Fruit fly (Drosophila melanogaster): ENCODE measurements around the gene GATAe.

Gene GATAe

dm6 chr3R:15972298-15972978 is 36.5 kb upstream of the GATAe start, which contains the start of gene mor (continued):
- TF ChIP-seq CG4707 (GFP tag; optimal IDR thresholded peaks at IDR 0.05) (no peak), phol (tag; optimal IDR thresholded peaks at IDR 0.05) (peak; percentile 93), tll (GFP tag; optimal IDR thresholded peaks at IDR 0.05) (peak in 1 of 2 experiments; percentile 39), CG9932 (GFP tag; IDR thresholded peaks at IDR 0.05) (no peak), YL-1 (GFP tag; optimal IDR thresholded peaks at IDR 0.05) (peak; percentile 35), cad (GFP tag; optimal IDR thresholded peaks at IDR 0.05) (peak; percentile 67), Pdp1 (GFP tag; optimal IDR thresholded peaks at IDR 0.05) (no peak), CG17385 (GFP tag; optimal IDR thresholded peaks at IDR 0.05) (peak; percentile 29), Dp (GFP tag; optimal IDR thresholded peaks at IDR 0.05) (peak; percentile 2), wek (GFP tag; optimal IDR thresholded peaks at IDR 0.05) (peak; percentile 1), odd (GFP tag; optimal IDR thresholded peaks at IDR 0.05) (peak; percentile 23), Med (GFP tag) (peak; percentile 74), Sry-β (GFP tag; optimal IDR thresholded peaks at IDR 0.05) (no peak), CG9876 (GFP tag; optimal IDR thresholded peaks at IDR 0.05) (no peak), sna (GFP tag; IDR thresholded peaks at IDR 0.05; ENCODE audit: partially characterized antibody) (no peak), Gsc (GFP tag; IDR thresholded peaks at IDR 0.05) (no peak), CHES-1-like (GFP tag; optimal IDR thresholded peaks at IDR 0.05) (peak; percentile 53), mld (GFP tag; IDR thresholded peaks at IDR 0.05; ENCODE audit: partially characterized antibody) (no peak), hkb (optimal IDR thresholded peaks at IDR 0.05) (no peak), hkb (GFP tag; IDR thresholded peaks at IDR 0.05) (no peak), MESR4 (GFP tag; optimal IDR thresholded peaks at IDR 0.05) (peak; percentile 37), z (GFP tag; IDR thresholded peaks at IDR 0.05) (no peak), CG10274 (GFP tag; optimal IDR thresholded peaks at IDR 0.05) (no peak), ERR (GFP tag; optimal IDR thresholded peaks at IDR 0.05) (no peak), CG11695 (GFP tag; IDR thresholded peaks at IDR 0.05) (no peak), CG10654 (GFP tag; optimal IDR thresholded peaks at IDR 0.05) (no peak), jing (GFP tag; optimal IDR thresholded peaks at IDR 0.05) (no peak), D (optimal IDR thresholded peaks at IDR 0.05) (peak; percentile 9), D (GFP tag; optimal IDR thresholded peaks at IDR 0.05) (no peak), sug (tag; optimal IDR thresholded peaks at IDR 0.05) (no peak), CG4360 (GFP tag; IDR thresholded peaks at IDR 0.05) (no peak), tap (tag; optimal IDR thresholded peaks at IDR 0.05) (no peak), Rx (GFP tag; IDR thresholded peaks at IDR 0.05) (no peak), sc (optimal IDR thresholded peaks at IDR 0.05) (no peak), sc (GFP tag; optimal IDR thresholded peaks at IDR 0.05) (no peak), CG7745 (tag; optimal IDR thresholded peaks at IDR 0.05) (no peak), CG17359 (tag; optimal IDR thresholded peaks at IDR 0.05) (no peak), jigr1 (GFP tag; IDR thresholded peaks at IDR 0.05) (no peak), Drgx (GFP tag; IDR thresholded peaks at IDR 0.05) (no peak), CG6254 (GFP tag; optimal IDR thresholded peaks at IDR 0.05) (peak; percentile 99), Hmr (GFP tag; optimal IDR thresholded peaks at IDR 0.05) (no peak), Oaz (GFP tag; IDR thresholded peaks at IDR 0.05) (no peak), Neu2 (GFP tag; optimal IDR thresholded peaks at IDR 0.05; ENCODE audit: borderline replicate concordance) (no peak), CG34376 (GFP tag; optimal IDR thresholded peaks at IDR 0.05) (no peak)

Measured in whole organism, embryonic.